Worm (Caenorhabditis elegans): ENCODE results near the gene B0252.8.

Gene B0252.8

DNA sequence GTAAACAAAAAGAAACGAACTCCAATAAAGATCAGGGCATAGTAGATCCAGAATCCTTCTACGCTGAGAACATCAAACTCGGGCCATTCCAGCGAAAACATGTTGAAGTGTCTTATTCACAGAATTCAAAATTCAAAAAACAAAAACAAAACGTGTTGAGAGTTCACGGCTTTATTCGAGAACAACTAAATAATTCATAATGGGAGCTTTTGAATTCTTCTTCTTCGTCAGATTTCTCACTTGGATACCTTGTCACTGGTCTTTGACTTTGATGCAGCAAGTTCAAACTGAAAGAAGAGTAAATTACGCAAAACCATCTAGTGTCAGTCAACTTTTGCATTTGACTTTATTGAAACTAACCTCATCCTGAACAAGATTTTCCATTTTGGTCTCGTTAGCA is 1.7 kb downstream of the B0252.8 start, which contains the start of gene B0252.11:
B0252.11 (minus strand) TSS at position 101 of the 400 bp plus-strand sequence.
- no peak for TF ChIP-seq lsy-2 (tag; optimal IDR thresholded peaks at IDR 0.05)
- TF ChIP-seq nhr-77 (tag; optimal IDR thresholded peaks at IDR 0.05), result no peak
- TF ChIP-seq lin-39 (tag; optimal IDR thresholded peaks at IDR 0.05), result no peak
- no peak for TF ChIP-seq ZK546.5 (tag; optimal IDR thresholded peaks at IDR 0.05)
- no peak for TF ChIP-seq unc-55 (GFP tag; optimal IDR thresholded peaks at IDR 0.05)
- no peak for TF ChIP-seq unc-62 (GFP tag; optimal IDR thresholded peaks at IDR 0.05)
- TF ChIP-seq ztf-1 (GFP tag; conservative IDR thresholded peaks at IDR 0.05), result no peak

DNA sequence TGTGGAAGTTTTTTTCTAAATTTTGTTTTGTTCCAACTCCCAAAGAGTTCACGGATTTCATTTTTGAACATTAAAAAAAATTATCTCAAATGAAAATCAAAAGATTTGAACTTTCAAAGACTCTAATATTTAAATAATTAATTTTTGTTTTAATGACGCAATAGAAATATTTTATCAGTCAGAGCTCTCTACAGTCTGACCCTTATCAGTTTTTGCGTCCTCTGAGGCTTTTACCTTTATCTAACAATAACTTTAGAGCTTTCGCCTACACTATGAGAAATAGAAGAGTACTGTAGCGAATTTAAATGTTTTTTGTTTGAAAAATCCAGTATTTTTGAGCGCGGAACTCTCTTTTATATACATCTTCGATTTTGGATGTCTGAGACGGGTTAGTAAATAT is 2.9 kb downstream of the B0252.8 start, which contains the start of gene B0252.5:
B0252.5 (minus strand) TSS at position 17 of the 400 bp plus-strand sequence.
- TF ChIP-seq nhr-23 (tag; optimal IDR thresholded peaks at IDR 0.05) (no peak), aly-2 (tag; optimal IDR thresholded peaks at IDR 0.05) (no peak), fos-1 (tag; optimal IDR thresholded peaks at IDR 0.05) (peak; percentile 53), sma-3 (GFP tag; optimal IDR thresholded peaks at IDR 0.05) (no peak), egl-27 (tag; optimal IDR thresholded peaks at IDR 0.05) (no peak), sma-9 (GFP tag; optimal IDR thresholded peaks at IDR 0.05) (peak; percentile 37), sma-9 (tag; optimal IDR thresholded peaks at IDR 0.05) (no peak), lin-13 (GFP tag; optimal IDR thresholded peaks at IDR 0.05) (no peak)

DNA sequence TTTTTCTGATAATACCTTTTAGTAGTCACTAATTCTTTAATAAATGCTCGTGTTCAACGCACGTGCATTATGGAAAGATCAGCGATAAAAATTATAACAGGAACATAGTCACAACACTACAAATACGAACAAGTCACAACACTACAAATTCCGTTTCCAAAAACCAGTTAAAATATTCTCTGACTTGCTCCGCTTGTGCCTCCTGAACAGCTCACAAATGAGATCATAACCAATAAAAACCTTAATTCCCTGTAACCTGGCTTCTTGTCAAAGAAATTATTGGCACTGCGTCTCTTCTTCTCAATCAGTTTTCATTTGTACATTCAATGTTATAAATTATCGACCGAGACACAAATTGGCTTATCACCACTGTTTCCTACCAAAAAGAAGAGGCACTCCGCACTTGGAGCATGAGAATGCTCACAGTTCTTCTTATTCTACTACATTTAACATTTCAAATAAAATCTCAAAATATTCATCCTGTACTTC is 3.4 kb downstream of the B0252.8 start, which contains the start of gene B0252.1:
B0252.1 (plus strand) TSS at position 318 of the 489 bp plus-strand sequence.
- no peak for TF ChIP-seq blmp-1 (tag; optimal IDR thresholded peaks at IDR 0.05; ENCODE audit: insufficient read depth)
- TF ChIP-seq fos-1 (tag; optimal IDR thresholded peaks at IDR 0.05), result peak; percentile 47
- no peak for TF ChIP-seq R02D3.7 (tag; optimal IDR thresholded peaks at IDR 0.05)

DNA sequence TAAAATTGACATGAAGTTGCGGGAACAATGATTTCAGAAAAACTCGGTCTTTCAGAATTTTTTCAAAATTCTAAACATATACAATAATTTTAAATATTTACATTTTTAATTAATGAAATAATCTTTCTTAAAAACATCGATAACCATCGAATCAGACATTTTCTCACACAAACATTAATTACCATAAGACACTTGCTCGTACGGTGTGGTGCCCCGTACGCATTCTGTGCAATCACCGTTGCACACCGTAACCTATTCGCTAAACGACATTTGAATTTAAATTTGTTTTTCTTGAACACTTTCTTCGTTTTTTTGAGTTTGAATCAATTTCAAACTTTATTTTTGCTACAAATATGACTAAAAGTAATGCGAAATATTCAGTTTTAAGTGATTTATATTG is 7.8 kb downstream of the B0252.8 start:
- no peak for TF ChIP-seq lsy-2 (tag; optimal IDR thresholded peaks at IDR 0.05)

DNA sequence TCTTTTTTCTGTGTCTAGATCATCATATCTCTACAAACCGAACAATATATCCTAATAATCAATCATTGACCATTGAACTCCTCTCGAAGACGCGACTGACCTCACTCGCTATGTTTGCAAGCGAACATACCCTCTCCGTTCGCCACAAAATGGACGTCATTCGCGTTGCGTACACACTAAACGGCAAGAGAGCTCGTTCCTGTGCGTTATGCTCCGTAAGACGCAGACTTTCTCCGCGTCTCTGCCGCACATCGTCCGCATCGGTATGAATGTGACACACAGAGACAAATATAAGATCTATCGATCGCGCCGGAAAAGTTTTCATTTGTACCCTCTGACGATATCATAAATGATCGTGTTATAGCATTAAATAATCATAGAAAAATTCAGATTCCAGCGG is 10.1 kb downstream of the B0252.8 start:
- TF ChIP-seq ceh-82 (tag; optimal IDR thresholded peaks at IDR 0.05), result no peak
- TF ChIP-seq nhr-10 (tag; optimal IDR thresholded peaks at IDR 0.05), result no peak
- TF ChIP-seq zag-1 (tag; optimal IDR thresholded peaks at IDR 0.05), result no peak

DNA sequence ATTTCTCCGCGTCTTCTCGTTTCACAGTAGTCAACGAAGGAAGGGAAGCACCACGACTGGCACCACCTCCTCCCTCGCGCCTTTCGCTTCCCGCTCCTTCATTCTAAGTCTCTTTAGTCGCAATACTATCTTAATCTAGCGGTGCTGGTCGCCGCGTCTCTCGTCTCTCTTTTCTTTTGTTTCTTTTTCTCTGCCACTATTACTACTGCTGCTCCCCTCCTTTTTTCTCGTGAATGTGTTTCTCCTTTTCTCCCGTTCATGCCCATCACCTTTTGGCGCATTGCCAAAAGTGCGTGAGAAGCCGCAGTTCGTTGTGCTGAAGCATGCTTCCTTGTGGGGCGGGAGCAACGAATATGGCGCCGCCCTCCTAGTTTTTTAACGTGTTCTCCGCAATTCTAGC is 10.5 kb downstream of the B0252.8 start:
- peak; percentile 78 for TF ChIP-seq nhr-129 (tag; optimal IDR thresholded peaks at IDR 0.05)
- TF ChIP-seq unc-39 (tag; optimal IDR thresholded peaks at IDR 0.05), result no peak
- TF ChIP-seq elt-3 (tag; optimal IDR thresholded peaks at IDR 0.05), result no peak
- TF ChIP-seq mbf-1 (tag; optimal IDR thresholded peaks at IDR 0.05), result no peak
- TF ChIP-seq snpc-4 (tag; optimal IDR thresholded peaks at IDR 0.05), result peak; percentile 30
- TF ChIP-seq elt-1 (tag; optimal IDR thresholded peaks at IDR 0.05), result no peak
- peak; percentile 14 for TF ChIP-seq peb-1 (tag; optimal IDR thresholded peaks at IDR 0.05)
- TF ChIP-seq R02D3.7 (tag; optimal IDR thresholded peaks at IDR 0.05), result no peak
- TF ChIP-seq lin-13 (GFP tag; optimal IDR thresholded peaks at IDR 0.05), result peak; percentile 39
- TF ChIP-seq nhr-77 (tag; optimal IDR thresholded peaks at IDR 0.05), result no peak
- TF ChIP-seq ztf-1 (GFP tag; conservative IDR thresholded peaks at IDR 0.05), result no peak
- TF ChIP-seq unc-62 (GFP tag; optimal IDR thresholded peaks at IDR 0.05), result no peak
- TF ChIP-seq F13H6.1 (tag; optimal IDR thresholded peaks at IDR 0.05), result peak; percentile 86
- TF ChIP-seq sem-4 (tag; optimal IDR thresholded peaks at IDR 0.05), result peak; percentile 44
- TF ChIP-seq ztf-11 (tag; optimal IDR thresholded peaks at IDR 0.05), result no peak
- TF ChIP-seq lin-11 (tag; optimal IDR thresholded peaks at IDR 0.05), result peak; percentile 43
- no peak for TF ChIP-seq nhr-11 (tag; optimal IDR thresholded peaks at IDR 0.05)
- TF ChIP-seq mdl-1 (tag; optimal IDR thresholded peaks at IDR 0.05), result peak; percentile 26 to 77
- TF ChIP-seq nhr-6 (tag; optimal IDR thresholded peaks at IDR 0.05), result no peak
- TF ChIP-seq ama-1 (optimal IDR thresholded peaks at IDR 0.05), result peak; percentile 46
- TF ChIP-seq sma-3 (GFP tag; optimal IDR thresholded peaks at IDR 0.05), result peak; percentile 55
- no peak for TF ChIP-seq ZK546.5 (tag; optimal IDR thresholded peaks at IDR 0.05)
- TF ChIP-seq nhr-25 (tag; optimal IDR thresholded peaks at IDR 0.05), result peak; percentile 60
- peak; percentile 61 for TF ChIP-seq ztf-4 (tag; optimal IDR thresholded peaks at IDR 0.05)
- TF ChIP-seq lin-39 (tag; optimal IDR thresholded peaks at IDR 0.05), result no peak
- TF ChIP-seq nhr-21 (tag; optimal IDR thresholded peaks at IDR 0.05), result peak; percentile 7
- peak; percentile 80 for TF ChIP-seq sma-9 (GFP tag; optimal IDR thresholded peaks at IDR 0.05)
- no peak for TF ChIP-seq sma-9 (tag; optimal IDR thresholded peaks at IDR 0.05)
- TF ChIP-seq C34F6.9 (tag; optimal IDR thresholded peaks at IDR 0.05), result peak; percentile 77
- TF ChIP-seq unc-55 (GFP tag; optimal IDR thresholded peaks at IDR 0.05), result peak; percentile 88
- TF ChIP-seq egl-27 (tag; optimal IDR thresholded peaks at IDR 0.05), result peak; percentile 65
- peak; percentile 82 for TF ChIP-seq blmp-1 (tag; optimal IDR thresholded peaks at IDR 0.05; ENCODE audit: insufficient read depth)
- peak; percentile 92 for TF ChIP-seq fos-1 (tag; optimal IDR thresholded peaks at IDR 0.05)
- no peak for TF ChIP-seq ceh-16 (tag; optimal IDR thresholded peaks at IDR 0.05)
- peak; percentile 86 for TF ChIP-seq zag-1 (tag; optimal IDR thresholded peaks at IDR 0.05)
- no peak for TF ChIP-seq nhr-23 (tag; optimal IDR thresholded peaks at IDR 0.05)
- TF ChIP-seq lsy-2 (tag; optimal IDR thresholded peaks at IDR 0.05), result peak; percentile 45 to 77
- no peak for TF ChIP-seq alr-1 (tag; optimal IDR thresholded peaks at IDR 0.05)

All from whole organism, L2 larva.